Worm (Caenorhabditis elegans): Measurements from ENCODE around the gene twk-13.

twk-13 gene

DNA sequence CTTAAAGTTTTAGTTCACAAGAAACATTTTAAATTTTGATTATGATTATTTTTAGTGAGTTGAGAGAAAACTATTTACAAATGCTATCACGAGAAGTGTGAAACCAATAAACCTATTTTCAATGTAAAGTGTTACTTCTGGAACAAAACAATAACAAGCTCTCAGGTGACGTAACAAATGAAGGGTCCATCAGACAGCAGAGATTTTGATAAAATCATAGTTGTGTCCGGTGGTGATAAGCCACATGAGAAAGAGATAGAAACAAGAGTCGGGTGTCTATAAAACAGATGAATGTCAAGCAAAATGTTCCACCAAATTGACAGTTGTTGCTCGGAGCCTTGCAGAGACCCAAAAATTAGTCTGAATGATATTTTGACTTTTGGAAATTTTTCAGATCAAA, 3.4 kb downstream of the twk-13 start:
- TF ChIP-seq lsy-2 (tag; optimal IDR thresholded peaks at IDR 0.05), result no peak
- peak; percentile 10 for TF ChIP-seq unc-62 (GFP tag; optimal IDR thresholded peaks at IDR 0.05)
- TF ChIP-seq drap-1 (GFP tag; optimal IDR thresholded peaks at IDR 0.05), result no peak

DNA sequence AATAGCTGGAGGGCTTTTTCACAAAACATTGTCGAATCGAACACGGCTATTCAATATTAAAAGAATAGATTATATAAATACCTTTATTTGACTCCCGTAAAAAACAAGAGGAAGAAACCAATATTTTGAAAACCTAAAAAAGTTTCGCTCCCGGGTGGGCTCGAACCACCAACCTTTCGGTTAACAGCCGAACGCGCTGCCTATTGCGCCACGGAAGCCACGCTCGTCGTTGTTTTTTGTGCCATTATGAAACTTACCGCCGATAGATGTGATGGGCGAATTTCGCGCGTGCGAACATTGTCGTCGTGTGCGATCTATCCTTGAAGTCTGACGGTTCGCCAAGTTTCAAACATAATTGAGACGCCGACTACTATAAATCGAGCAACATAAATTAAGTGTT, 6.0 kb downstream of the twk-13 start:
- no peak for TF ChIP-seq flh-1 (GFP tag; optimal IDR thresholded peaks at IDR 0.05)
- peak; percentile 60 for TF ChIP-seq M03D4.4 (tag; optimal IDR thresholded peaks at IDR 0.05)
- TF ChIP-seq elt-1 (tag; optimal IDR thresholded peaks at IDR 0.05; ENCODE audit: borderline replicate concordance, insufficient read depth), result no peak
- TF ChIP-seq snpc-4 (tag; optimal IDR thresholded peaks at IDR 0.05), result no peak
- TF ChIP-seq ham-2 (GFP tag; optimal IDR thresholded peaks at IDR 0.05), result no peak
- peak; percentile 53 for TF ChIP-seq sptf-1 (tag; optimal IDR thresholded peaks at IDR 0.05)
- TF ChIP-seq nhr-28 (tag; optimal IDR thresholded peaks at IDR 0.05), result no peak
- no peak for TF ChIP-seq pha-4 (tag; optimal IDR thresholded peaks at IDR 0.05)
- no peak for TF ChIP-seq nhr-2 (tag; optimal IDR thresholded peaks at IDR 0.05)
- TF ChIP-seq elt-3 (tag; optimal IDR thresholded peaks at IDR 0.05), result no peak
- peak; percentile 37 for TF ChIP-seq mls-2 (tag; optimal IDR thresholded peaks at IDR 0.05)
- TF ChIP-seq ceh-43 (GFP tag; optimal IDR thresholded peaks at IDR 0.05), result no peak
- no peak for TF ChIP-seq ces-1 (GFP tag; optimal IDR thresholded peaks at IDR 0.05)
- TF ChIP-seq nhr-12 (tag; optimal IDR thresholded peaks at IDR 0.05), result no peak
- TF ChIP-seq sem-2 (GFP tag; optimal IDR thresholded peaks at IDR 0.05), result peak; percentile 41
- no peak for TF ChIP-seq hlh-1 (tag; optimal IDR thresholded peaks at IDR 0.05)
- no peak for TF ChIP-seq unc-39 (tag; optimal IDR thresholded peaks at IDR 0.05)
- no peak for TF ChIP-seq zip-8 (tag; optimal IDR thresholded peaks at IDR 0.05)
- no peak for TF ChIP-seq ceh-39 (tag; optimal IDR thresholded peaks at IDR 0.05)
- peak; percentile 33 for TF ChIP-seq cnd-1 (tag; optimal IDR thresholded peaks at IDR 0.05)
- TF ChIP-seq bed-3 (GFP tag; optimal IDR thresholded peaks at IDR 0.05), result peak; percentile 1
- TF ChIP-seq lin-32 (GFP tag; optimal IDR thresholded peaks at IDR 0.05), result no peak
- TF ChIP-seq nhr-76 (tag; optimal IDR thresholded peaks at IDR 0.05), result no peak
- peak; percentile 83 for TF ChIP-seq ceh-83 (GFP tag; optimal IDR thresholded peaks at IDR 0.05)
- no peak for TF ChIP-seq unc-120 (tag; optimal IDR thresholded peaks at IDR 0.05; ENCODE audit: poor library complexity, severe bottlenecking)
- no peak for TF ChIP-seq blmp-1 (tag; optimal IDR thresholded peaks at IDR 0.05)
- no peak for TF ChIP-seq lin-13 (tag; optimal IDR thresholded peaks at IDR 0.05)
- no peak for TF ChIP-seq nhr-237 (tag; optimal IDR thresholded peaks at IDR 0.05)
- no peak for TF ChIP-seq lsy-2 (tag; optimal IDR thresholded peaks at IDR 0.05)
- no peak for TF ChIP-seq mab-5 (tag; optimal IDR thresholded peaks at IDR 0.05)
- TF ChIP-seq unc-62 (GFP tag; optimal IDR thresholded peaks at IDR 0.05), result no peak
- TF ChIP-seq tbx-8 (GFP tag; optimal IDR thresholded peaks at IDR 0.05), result no peak
- TF ChIP-seq drap-1 (GFP tag; optimal IDR thresholded peaks at IDR 0.05), result no peak
- TF ChIP-seq mep-1 (tag; optimal IDR thresholded peaks at IDR 0.05), result no peak
- no peak for TF ChIP-seq ztf-11 (tag; optimal IDR thresholded peaks at IDR 0.05)

DNA sequence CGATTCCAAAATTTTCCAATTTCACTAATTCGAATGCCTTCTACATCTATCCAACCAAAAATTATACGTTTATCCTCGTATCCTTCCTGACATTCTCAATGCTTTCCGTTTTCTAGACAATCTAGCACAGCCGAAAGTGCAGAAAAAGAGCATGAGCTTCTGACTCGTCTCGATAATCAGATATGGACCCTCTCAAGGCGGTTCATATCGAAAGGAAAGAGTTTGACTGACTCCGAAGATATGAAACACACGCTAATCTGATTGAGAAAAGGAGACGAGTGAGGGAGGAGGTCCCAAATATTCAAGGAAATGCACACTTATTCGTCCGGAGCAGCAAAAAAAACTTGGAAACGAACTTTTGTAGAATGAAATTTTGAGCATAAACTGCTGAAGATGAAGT, 8.6 kb downstream of the twk-13 start:
- TF ChIP-seq zip-8 (tag; optimal IDR thresholded peaks at IDR 0.05) (no peak), ces-1 (GFP tag; optimal IDR thresholded peaks at IDR 0.05) (peak; percentile 83), hlh-1 (tag; optimal IDR thresholded peaks at IDR 0.05) (no peak), blmp-1 (tag; optimal IDR thresholded peaks at IDR 0.05) (no peak), mab-5 (tag; optimal IDR thresholded peaks at IDR 0.05) (no peak), pha-4 (tag; optimal IDR thresholded peaks at IDR 0.05) (no peak)

DNA sequence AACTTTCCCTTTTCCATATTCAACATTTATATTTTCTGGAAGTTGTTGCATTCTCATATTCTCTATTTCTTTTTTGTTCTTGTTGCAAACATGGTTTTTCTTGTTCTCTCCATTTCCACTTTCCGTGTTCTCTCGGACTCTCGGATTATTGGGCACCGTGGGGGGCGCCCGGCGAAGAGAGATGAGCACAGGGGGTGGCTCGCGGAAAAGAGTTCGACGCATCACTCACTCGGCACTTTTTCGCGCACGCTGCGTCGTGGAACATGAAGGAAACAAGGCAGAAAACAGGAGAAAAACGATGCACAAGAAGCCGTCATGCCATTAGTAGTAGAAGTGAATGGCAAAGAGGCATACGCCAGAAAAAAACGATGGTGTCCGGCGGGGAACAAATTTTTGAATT, 11.2 kb downstream of the twk-13 start:
- TF ChIP-seq zip-8 (tag; optimal IDR thresholded peaks at IDR 0.05), result no peak
- no peak for TF ChIP-seq unc-62 (GFP tag; optimal IDR thresholded peaks at IDR 0.05)
- TF ChIP-seq tbx-8 (GFP tag; optimal IDR thresholded peaks at IDR 0.05), result no peak
- TF ChIP-seq drap-1 (GFP tag; optimal IDR thresholded peaks at IDR 0.05), result no peak
- no peak for TF ChIP-seq flh-1 (GFP tag; optimal IDR thresholded peaks at IDR 0.05)
- no peak for TF ChIP-seq mep-1 (tag; optimal IDR thresholded peaks at IDR 0.05)
- TF ChIP-seq mab-5 (tag; optimal IDR thresholded peaks at IDR 0.05), result no peak
- TF ChIP-seq ham-2 (GFP tag; optimal IDR thresholded peaks at IDR 0.05), result no peak

All from whole organism, mixed stage, embryonic.